Worm (Caenorhabditis elegans) whole organism, L2 larva: ENCODE data around the gene srbc-5.

Source experiments
- C34F6.9 ChIP-seq: fragments of 150-350 bp; optimal IDR thresholded peaks from 2 replicates; lab custom pipeline; 2014; ENCODE audit warnings: missing biosample characterization, missing genetic modification characterization
- F13H6.1 ChIP-seq: sonication (generic microtip); optimal IDR thresholded peaks from 2 replicates; lab custom pipeline; 2016; ENCODE audit warnings: missing genetic modification characterization, missing compliant biosample characterization
- R02D3.7 ChIP-seq: fragments of 150-350 bp; optimal IDR thresholded peaks from 2 replicates; lab custom pipeline; 2014; ENCODE audit warnings: missing biosample characterization, missing genetic modification characterization
- ZK546.5 ChIP-seq: sonication (generic microtip); optimal IDR thresholded peaks from 2 replicates; lab custom pipeline; 2017; ENCODE audit warnings: missing biosample characterization, missing genetic modification characterization
- alr-1 ChIP-seq: fragments of 150-350 bp; optimal IDR thresholded peaks from 2 replicates; lab custom pipeline; 2014; ENCODE audit warnings: missing biosample characterization, missing genetic modification characterization
- ama-1 ChIP-seq: fragments of 150-350 bp; optimal IDR thresholded peaks from 2 replicates; lab custom pipeline; 2018; ENCODE audit warnings: inconsistent platforms
- blmp-1 ChIP-seq: sonication (generic microtip); optimal IDR thresholded peaks from 2 replicates; lab custom pipeline; 2017; ENCODE audit warnings: missing genetic modification characterization, mild to moderate bottlenecking, missing compliant biosample characterization, antibody characterized with exemption, moderate library complexity; ENCODE audit not compliant: insufficient read depth
- ceh-16 ChIP-seq: fragments of 150-350 bp; optimal IDR thresholded peaks from 2 replicates; lab custom pipeline; 2014; ENCODE audit warnings: missing biosample characterization, missing genetic modification characterization
- ceh-82 ChIP-seq: fragments of 150-350 bp; optimal IDR thresholded peaks from 2 replicates; lab custom pipeline; 2014; ENCODE audit warnings: missing biosample characterization, missing genetic modification characterization
- crh-2 ChIP-seq: sonication (generic microtip); optimal IDR thresholded peaks from 2 replicates; lab custom pipeline; 2017; ENCODE audit warnings: missing biosample characterization, missing genetic modification characterization
- egl-27 ChIP-seq: sonication (generic microtip); optimal IDR thresholded peaks from 3 replicates; lab custom pipeline; 2017; ENCODE audit warnings: missing biosample characterization, missing genetic modification reagents, missing genetic modification characterization
- elt-1 ChIP-seq: fragments of 150-350 bp; optimal IDR thresholded peaks from 2 replicates; lab custom pipeline; 2014; ENCODE audit warnings: missing biosample characterization, missing genetic modification characterization
- elt-3 ChIP-seq: sonication (generic microtip); optimal IDR thresholded peaks from 2 replicates; lab custom pipeline; 2017; ENCODE audit warnings: missing biosample characterization, missing genetic modification characterization
- fos-1 ChIP-seq: fragments of 150-350 bp; optimal IDR thresholded peaks from 2 replicates; lab custom pipeline; 2014; ENCODE audit warnings: missing biosample characterization, missing genetic modification characterization
- lin-13 ChIP-seq: fragments of 150-350 bp; optimal IDR thresholded peaks from 2 replicates; lab custom pipeline; 2014; ENCODE audit warnings: missing biosample characterization, missing genetic modification reagents, missing genetic modification characterization
- lin-39 ChIP-seq: fragments of 150-350 bp; optimal IDR thresholded peaks from 2 replicates; lab custom pipeline; 2014; ENCODE audit warnings: missing biosample characterization, missing genetic modification reagents, missing genetic modification characterization
- mab-5 ChIP-seq: fragments of 150-350 bp; optimal IDR thresholded peaks from 2 replicates; lab custom pipeline; 2014; ENCODE audit warnings: missing biosample characterization, missing genetic modification characterization
- mbf-1 ChIP-seq: sonication (generic microtip); optimal IDR thresholded peaks from 2 replicates; lab custom pipeline; 2017; ENCODE audit warnings: missing biosample characterization, missing genetic modification characterization
- nhr-10 ChIP-seq: sonication (generic microtip); optimal IDR thresholded peaks from 2 replicates; lab custom pipeline; 2017; ENCODE audit warnings: missing biosample characterization, missing genetic modification characterization
- nhr-11 ChIP-seq: fragments of 150-350 bp; optimal IDR thresholded peaks from 2 replicates; lab custom pipeline; 2014; ENCODE audit warnings: missing biosample characterization, missing genetic modification characterization
- nhr-129 ChIP-seq: fragments of 150-350 bp; optimal IDR thresholded peaks from 2 replicates; lab custom pipeline; 2014; ENCODE audit warnings: missing biosample characterization, missing genetic modification characterization
- nhr-21 ChIP-seq: fragments of 150-350 bp; optimal IDR thresholded peaks from 2 replicates; lab custom pipeline; 2014; ENCODE audit warnings: missing biosample characterization, missing genetic modification characterization
- nhr-237 ChIP-seq: fragments of 150-350 bp; optimal IDR thresholded peaks from 2 replicates; lab custom pipeline; 2014; ENCODE audit warnings: missing biosample characterization, missing genetic modification characterization
- nhr-25 ChIP-seq: fragments of 150-350 bp; sonication (generic microtip); optimal IDR thresholded peaks from 3 replicates; lab custom pipeline; 2014; ENCODE audit warnings: missing biosample characterization, missing genetic modification characterization
- nhr-6 ChIP-seq: fragments of 150-350 bp; optimal IDR thresholded peaks from 2 replicates; lab custom pipeline; 2014; ENCODE audit warnings: missing biosample characterization, missing genetic modification characterization
- nhr-77 ChIP-seq: fragments of 150-350 bp; optimal IDR thresholded peaks from 2 replicates; lab custom pipeline; 2014; ENCODE audit warnings: missing biosample characterization, missing genetic modification characterization
- sem-4 ChIP-seq: fragments of 150-350 bp; optimal IDR thresholded peaks from 2 replicates; lab custom pipeline; 2014; ENCODE audit warnings: missing biosample characterization, missing genetic modification reagents, missing genetic modification characterization
- skn-1 ChIP-seq: sonication (generic microtip); optimal IDR thresholded peaks from 2 replicates; lab custom pipeline; 2017; ENCODE audit warnings: missing biosample characterization, missing genetic modification characterization
- sma-9 ChIP-seq, 2 experiments: fragments of 150-350 bp in 1 of 2; sonication (generic microtip) in 1 of 2; optimal IDR thresholded peaks; 2 replicates each; lab custom pipeline; 2014 to 2016; ENCODE audit warnings: missing genetic modification characterization in 2 of 2, mild to moderate bottlenecking in 1 of 2, missing biosample characterization in 1 of 2, missing compliant biosample characterization in 1 of 2, missing genetic modification reagents in 1 of 2, moderate library complexity in 1 of 2
- snpc-4 ChIP-seq: fragments of 150-350 bp; optimal IDR thresholded peaks from 2 replicates; lab custom pipeline; 2014; ENCODE audit warnings: missing biosample characterization, missing genetic modification characterization
- unc-39 ChIP-seq: fragments of 150-350 bp; optimal IDR thresholded peaks from 2 replicates; lab custom pipeline; 2014; ENCODE audit warnings: missing biosample characterization, missing genetic modification characterization
- zag-1 ChIP-seq: fragments of 150-350 bp; optimal IDR thresholded peaks from 2 replicates; lab custom pipeline; 2014; ENCODE audit warnings: missing biosample characterization, missing genetic modification characterization
- ztf-1 ChIP-seq: fragments of 200-800 bp; sonication (Bioruptor generic); conservative IDR thresholded peaks from 2 replicates; pipeline ENCODE4 v1.3.6; 2022; ENCODE audit warnings: missing genetic modification characterization, missing compliant biosample characterization
- ztf-11 ChIP-seq: sonication (generic microtip); optimal IDR thresholded peaks from 2 replicates; lab custom pipeline; 2017; ENCODE audit warnings: missing biosample characterization, missing genetic modification characterization

The srbc-5 gene

DNA sequence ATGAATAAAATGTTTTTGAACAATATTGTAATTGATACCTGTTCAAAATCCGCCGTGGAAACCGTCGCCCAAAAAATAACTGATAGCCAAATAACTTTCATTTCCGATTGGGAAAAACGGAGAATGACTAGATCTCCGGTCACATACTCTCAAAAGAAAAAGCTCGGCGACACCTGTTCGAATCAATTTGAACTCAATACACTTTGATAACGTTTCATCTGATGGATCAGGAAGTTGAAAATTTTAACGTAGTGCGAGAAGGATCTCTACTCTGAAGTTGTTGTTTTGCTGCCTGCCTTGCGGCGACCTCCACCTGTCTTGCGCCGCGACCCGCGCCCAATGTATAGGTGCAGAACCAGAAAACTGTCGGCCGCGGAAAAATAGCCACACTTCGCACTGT lies 13.0 kb downstream of the srbc-5 start, which contains the start of gene T28A11.20:
TSS of gene T28A11.20 (minus strand) at position 101 of the 400 bp plus-strand sequence.
- TF ChIP-seq alr-1 = no peak
- TF ChIP-seq nhr-10 (tag; lab: Kevin White, UChicago) = no peak
- TF ChIP-seq lin-39 (tag; lab: Kevin White, UChicago) = no peak
- TF ChIP-seq mbf-1 (tag; lab: Kevin White, UChicago) = no peak
- TF ChIP-seq lin-13 (GFP tag; lab: Kevin White, UChicago) = no peak
- no peak for TF ChIP-seq elt-1 (tag; lab: Kevin White, UChicago)
- no peak for TF ChIP-seq fos-1
- no peak for TF ChIP-seq sem-4
- no peak for TF ChIP-seq nhr-77 (tag; lab: Kevin White, UChicago)
- TF ChIP-seq elt-3 (tag; lab: Kevin White, UChicago) = no peak
- TF ChIP-seq ceh-82 (tag; lab: Kevin White, UChicago) = no peak
- TF ChIP-seq C34F6.9 (tag; lab: Kevin White, UChicago) = no peak
- TF ChIP-seq ztf-11 (tag; lab: Kevin White, UChicago) = no peak
- TF ChIP-seq skn-1 (tag; lab: Kevin White, UChicago) = no peak

DNA sequence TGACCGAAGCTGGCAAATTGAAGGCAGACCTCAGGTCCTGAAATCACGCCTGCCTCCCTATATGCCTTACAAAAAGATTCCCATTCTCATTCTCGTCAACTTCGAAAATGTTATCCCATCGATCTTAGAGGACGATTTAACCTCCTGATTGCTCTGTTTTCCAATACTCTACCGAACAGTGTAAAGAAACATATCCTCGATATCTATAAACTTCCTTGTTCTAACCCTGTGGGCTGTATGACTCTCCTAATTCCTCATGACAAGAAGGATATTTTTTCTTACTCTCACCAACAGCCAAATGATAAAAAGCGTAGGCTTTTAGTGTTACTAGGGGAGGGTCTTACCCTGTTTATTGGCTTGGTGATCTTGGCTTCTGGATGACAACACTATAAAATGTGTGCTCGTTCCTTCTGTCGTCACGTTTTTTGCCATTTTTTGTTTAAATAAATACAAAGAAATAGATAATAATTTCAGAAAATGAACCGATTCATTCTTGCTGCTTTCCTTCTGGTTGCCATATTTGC lies 13.5 kb downstream of the srbc-5 start, which contains the start of gene T28A11.4:
TSS of gene T28A11.4 (plus strand) at position 474 of the 524 bp plus-strand sequence.
- TF ChIP-seq nhr-25 (tag; lab: Kevin White, UChicago) = no peak
- no peak for TF ChIP-seq mbf-1 (tag; lab: Kevin White, UChicago)
- no peak for TF ChIP-seq nhr-237
- TF ChIP-seq sem-4 = no peak
- no peak for TF ChIP-seq unc-39 (tag; lab: Kevin White, UChicago)
- no peak for TF ChIP-seq ztf-1 (GFP tag; lab: Robert Waterston, UW)
- TF ChIP-seq blmp-1 (tag; lab: Kevin White, UChicago) = no peak
- no peak for TF ChIP-seq fos-1
- TF ChIP-seq ztf-11 (tag; lab: Kevin White, UChicago) = no peak
- no peak for TF ChIP-seq ceh-82 (tag; lab: Kevin White, UChicago)
- TF ChIP-seq egl-27 = no peak
- no peak for TF ChIP-seq ZK546.5 (tag; lab: Kevin White, UChicago)
- TF ChIP-seq snpc-4 (tag; lab: Kevin White, UChicago) = no peak
- no peak for TF ChIP-seq crh-2 (tag; lab: Kevin White, UChicago)
- TF ChIP-seq zag-1 (tag; lab: Kevin White, UChicago) = no peak
- TF ChIP-seq nhr-21 (tag; lab: Kevin White, UChicago) = no peak
- no peak for TF ChIP-seq nhr-10 (tag; lab: Kevin White, UChicago)
- TF ChIP-seq nhr-11 = no peak
- TF ChIP-seq, all 48 proteins: peak for 0

DNA sequence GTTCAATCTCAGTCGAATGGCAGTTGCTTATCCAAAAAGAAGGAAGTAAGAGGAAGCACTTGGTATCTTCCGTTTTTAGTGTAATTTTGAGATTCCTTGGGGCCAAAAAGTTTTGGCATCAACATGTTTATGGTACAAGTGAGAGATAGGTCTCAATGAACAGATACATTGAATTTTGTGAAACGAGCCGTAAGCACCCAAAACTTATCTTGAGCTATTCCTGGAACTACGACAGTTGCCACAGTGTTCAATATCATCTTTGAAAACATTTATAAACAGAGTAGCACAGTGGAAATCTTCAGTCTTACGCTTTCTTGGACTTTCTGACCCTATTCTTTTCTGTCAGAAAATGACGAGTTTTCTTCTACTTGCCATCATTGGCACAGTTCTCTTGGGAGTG lies 14.9 kb downstream of the srbc-5 start, which contains the start of gene T28A11.3:
TSS of gene T28A11.3 (plus strand) at position 301 of the 400 bp plus-strand sequence.
- no peak for TF ChIP-seq crh-2 (tag; lab: Kevin White, UChicago)
- TF ChIP-seq sma-9 (GFP tag; optimal IDR thresholded peaks at IDR 0.05; lab: Kevin White, UChicago) = no peak
- no peak for TF ChIP-seq sma-9 (tag; optimal IDR thresholded peaks at IDR 0.05; lab: Kevin White, UChicago)
- TF ChIP-seq R02D3.7 (tag; lab: Kevin White, UChicago) = no peak
- TF ChIP-seq nhr-6 (tag; lab: Kevin White, UChicago) = no peak
- no peak for TF ChIP-seq mbf-1 (tag; lab: Kevin White, UChicago)
- no peak for TF ChIP-seq ZK546.5 (tag; lab: Kevin White, UChicago)
- TF ChIP-seq ama-1 (lab: Kevin White, UChicago) = no peak
- no peak for TF ChIP-seq blmp-1 (tag; lab: Kevin White, UChicago)
- TF ChIP-seq ceh-16 (tag; lab: Kevin White, UChicago) = no peak
- no peak for TF ChIP-seq ztf-11 (tag; lab: Kevin White, UChicago)
- no peak for TF ChIP-seq mab-5 (tag; lab: Kevin White, UChicago)
- no peak for TF ChIP-seq alr-1
- no peak for TF ChIP-seq snpc-4 (tag; lab: Kevin White, UChicago)

- TF ChIP-seq nhr-129 (no peak), F13H6.1 (tag; lab: Kevin White, UChicago) (peak; percentile 80), nhr-77 (tag; lab: Kevin White, UChicago) (no peak), sma-9 (GFP tag; optimal IDR thresholded peaks at IDR 0.05; lab: Kevin White, UChicago) (peak; percentile 92), sma-9 (tag; optimal IDR thresholded peaks at IDR 0.05; lab: Kevin White, UChicago) (no peak), sem-4 (peak; percentile 4)
Observed at ce11 chrV:3276184-3276583, 16.0 kb downstream of the srbc-5 start.
